Fruit fly (Drosophila melanogaster) whole organism, embryonic: ENCODE results near the gene CG33286.
A peak's percentile ranks its signal among the peaks of the same experiment; 100 is the strongest.

ENCODE experiments used
- Ada2b ChIP-seq: fragments of 200-800 bp; sonication (Bioruptor generic); IDR thresholded peaks from 2 replicates; pipeline ENCODE4 v1.3.6; 2022; ENCODE audit warnings: missing biosample characterization, missing genetic modification characterization
- Atf3 ChIP-seq: fragments of 200-800 bp; sonication (Bioruptor generic); optimal IDR thresholded peaks from 3 replicates; lab custom pipeline; 2016; ENCODE audit warnings: missing biosample characterization, missing genetic modification characterization
- CG12236 ChIP-seq: fragments of 200-800 bp; sonication (Bioruptor generic); optimal IDR thresholded peaks from 2 replicates; lab custom pipeline; 2016; ENCODE audit warnings: missing biosample characterization, missing genetic modification characterization
- CG13424 ChIP-seq: fragments of 200-800 bp; sonication (Bioruptor generic); optimal IDR thresholded peaks from 2 replicates; lab custom pipeline; 2019; ENCODE audit warnings: missing biosample characterization, mild to moderate bottlenecking, missing genetic modification characterization, moderate library complexity
- CG13894 ChIP-seq: fragments of 200-800 bp; sonication (Bioruptor generic); optimal IDR thresholded peaks from 3 replicates; lab custom pipeline; 2018; ENCODE audit warnings: missing biosample characterization, mild to moderate bottlenecking, missing genetic modification characterization, moderate library complexity
- CG15479 ChIP-seq: fragments of 200-800 bp; sonication (Bioruptor generic); optimal IDR thresholded peaks from 3 replicates; lab custom pipeline; 2019; ENCODE audit warnings: missing biosample characterization, mild to moderate bottlenecking, missing genetic modification characterization, moderate library complexity
- CG17612 ChIP-seq: fragments of 200-800 bp; sonication (Bioruptor generic); IDR thresholded peaks from 2 replicates; pipeline ENCODE4 v1.3.6; 2022; ENCODE audit warnings: missing biosample characterization, missing genetic modification characterization
- CG1832 ChIP-seq: fragments of 200-800 bp; sonication (Bioruptor generic); optimal IDR thresholded peaks from 2 replicates; lab custom pipeline; 2017; ENCODE audit warnings: missing biosample characterization, mild to moderate bottlenecking, missing genetic modification characterization, inconsistent platforms
- CG18599 ChIP-seq: fragments of 200-800 bp; sonication (Bioruptor generic); optimal IDR thresholded peaks from 3 replicates; lab custom pipeline; 2017; ENCODE audit warnings: missing biosample characterization, missing genetic modification characterization, mild to moderate bottlenecking, moderate library complexity, missing genetic modification reagents
- CG18764 ChIP-seq: fragments of 200-800 bp; sonication (Bioruptor generic); optimal IDR thresholded peaks from 3 replicates; lab custom pipeline; 2016; ENCODE audit warnings: missing biosample characterization, missing genetic modification characterization
- CG30403 ChIP-seq: fragments of 200-800 bp; sonication (Bioruptor generic); optimal IDR thresholded peaks from 3 replicates; lab custom pipeline; 2016; ENCODE audit warnings: missing biosample characterization, missing genetic modification characterization
- CG4854 ChIP-seq: fragments of 200-800 bp; sonication (Bioruptor generic); optimal IDR thresholded peaks from 2 replicates; lab custom pipeline; 2016; ENCODE audit warnings: missing biosample characterization, missing genetic modification characterization, inconsistent platforms
- CG6272 ChIP-seq: fragments of 200-800 bp; sonication (Bioruptor generic); IDR thresholded peaks from 2 replicates; pipeline ENCODE4 v1.3.6; 2022; ENCODE audit warnings: missing biosample characterization, missing genetic modification characterization
- CG6854 ChIP-seq: fragments of 200-800 bp; sonication (Bioruptor generic); optimal IDR thresholded peaks from 3 replicates; lab custom pipeline; 2017; ENCODE audit warnings: missing biosample characterization, mild to moderate bottlenecking, missing genetic modification characterization
- CG7271 ChIP-seq: fragments of 200-800 bp; sonication (Bioruptor generic); optimal IDR thresholded peaks from 2 replicates; lab custom pipeline; 2018; ENCODE audit warnings: missing biosample characterization, mild to moderate bottlenecking, missing genetic modification characterization, moderate library complexity
- CG8478 ChIP-seq: fragments of >200 bp; optimal IDR thresholded peaks from 2 replicates; lab custom pipeline; 2018
- CG8765 ChIP-seq: fragments of 200-800 bp; sonication (Bioruptor generic); IDR thresholded peaks from 2 replicates; pipeline ENCODE4 v1.3.6; 2022; ENCODE audit warnings: missing biosample characterization, missing genetic modification characterization
- Camta ChIP-seq: fragments of 200-800 bp; sonication (Bioruptor generic); optimal IDR thresholded peaks from 2 replicates; lab custom pipeline; 2016; ENCODE audit warnings: missing biosample characterization, missing genetic modification characterization
- Dll ChIP-seq: fragments of 200-800 bp; sonication (Bioruptor generic); IDR thresholded peaks from 4 replicates; pipeline ENCODE4 v1.3.6; 2022; ENCODE audit warnings: missing biosample characterization, missing genetic modification characterization; ENCODE audit not compliant: partially characterized antibody
- Dp ChIP-seq: fragments of 200-800 bp; sonication (Bioruptor generic); optimal IDR thresholded peaks from 2 replicates; lab custom pipeline; 2018; ENCODE audit warnings: missing biosample characterization, mild to moderate bottlenecking, missing genetic modification characterization, moderate library complexity
- Fer3 ChIP-seq: fragments of 200-800 bp; sonication (Bioruptor generic); optimal IDR thresholded peaks from 2 replicates; lab custom pipeline; 2018; ENCODE audit warnings: missing biosample characterization, mild to moderate bottlenecking, missing genetic modification characterization, moderate library complexity
- HLHmδ ChIP-seq: fragments of 200-800 bp; sonication (Bioruptor generic); optimal IDR thresholded peaks from 2 replicates; lab custom pipeline; 2018; ENCODE audit warnings: missing biosample characterization, mild to moderate bottlenecking, missing genetic modification characterization, moderate library complexity
- Lhr ChIP-seq: fragments of 200-800 bp; sonication (Bioruptor generic); optimal IDR thresholded peaks from 3 replicates; lab custom pipeline; 2017; ENCODE audit warnings: mild to moderate bottlenecking, missing biosample characterization, missing genetic modification reagents, missing genetic modification characterization
- Mad ChIP-seq: fragments of 200-800 bp; sonication (Bioruptor generic); optimal IDR thresholded peaks from 2 replicates; lab custom pipeline; 2016; ENCODE audit warnings: missing biosample characterization, missing genetic modification characterization
- ash1 ChIP-seq: fragments of 200-800 bp; sonication (Bioruptor generic); optimal IDR thresholded peaks from 2 replicates; lab custom pipeline; 2018; ENCODE audit warnings: missing biosample characterization, mild to moderate bottlenecking, missing genetic modification characterization
- bbx ChIP-seq: fragments of 200-800 bp; sonication (Bioruptor generic); IDR thresholded peaks from 2 replicates; pipeline ENCODE4 v1.3.6; 2022; ENCODE audit warnings: missing biosample characterization, missing genetic modification characterization; ENCODE audit not compliant: partially characterized antibody
- bigmax ChIP-seq: fragments of 200-800 bp; sonication (Bioruptor generic); optimal IDR thresholded peaks from 2 replicates; lab custom pipeline; 2018; ENCODE audit warnings: missing biosample characterization, mild to moderate bottlenecking, missing genetic modification characterization
- bsh ChIP-seq, 2 experiments: fragments of 200-800 bp; sonication (Bioruptor generic); optimal IDR thresholded peaks; 2 replicates each; lab custom pipeline; 2017 to 2018; ENCODE audit warnings: mild to moderate bottlenecking in 2 of 2, missing biosample characterization in 2 of 2, missing genetic modification characterization in 2 of 2, moderate library complexity in 1 of 2
- cad ChIP-seq: fragments of >200 bp; optimal IDR thresholded peaks from 2 replicates; lab custom pipeline; 2017; ENCODE audit warnings: missing biosample characterization, missing genetic modification characterization
- caup ChIP-seq: fragments of 200-800 bp; sonication (Bioruptor generic); optimal IDR thresholded peaks from 3 replicates; lab custom pipeline; 2017; ENCODE audit warnings: missing biosample characterization, mild to moderate bottlenecking, missing genetic modification characterization, moderate library complexity; ENCODE audit not compliant: severe bottlenecking
- chif ChIP-seq, 2 experiments: fragments of 200-800 bp; sonication (Bioruptor generic); optimal IDR thresholded peaks; 3 replicates each; lab custom pipeline; 2016; ENCODE audit warnings: missing biosample characterization in 2 of 2, missing genetic modification characterization in 2 of 2
- croc ChIP-seq: fragments of 200-800 bp; sonication (Bioruptor generic); conservative IDR thresholded peaks from 3 replicates; pipeline ENCODE4 v1.3.6; 2022; ENCODE audit warnings: missing biosample characterization, missing genetic modification characterization
- crp ChIP-seq, 2 experiments: fragments of 200-800 bp; sonication (Bioruptor generic); optimal IDR thresholded peaks; 2 replicates in 1 of 2; 3 replicates in 1 of 2; lab custom pipeline; 2017; ENCODE audit warnings: missing biosample characterization in 2 of 2, missing genetic modification characterization in 2 of 2, mild to moderate bottlenecking in 1 of 2, moderate library complexity in 1 of 2
- danr ChIP-seq: fragments of 200-800 bp; sonication (Bioruptor generic); IDR thresholded peaks from 2 replicates; pipeline ENCODE4 v1.3.6; 2022; ENCODE audit warnings: missing biosample characterization, missing genetic modification characterization
- fd3F ChIP-seq: fragments of 200-800 bp; sonication (Bioruptor generic); optimal IDR thresholded peaks from 2 replicates; lab custom pipeline; 2018; ENCODE audit warnings: missing biosample characterization, mild to moderate bottlenecking, missing genetic modification characterization, moderate library complexity
- fu2 ChIP-seq: fragments of 200-800 bp; sonication (Bioruptor generic); optimal IDR thresholded peaks from 2 replicates; lab custom pipeline; 2016; ENCODE audit warnings: missing biosample characterization, missing genetic modification characterization
- gro ChIP-seq: fragments of 200-800 bp; sonication (Bioruptor generic); optimal IDR thresholded peaks from 2 replicates; lab custom pipeline; 2016; ENCODE audit warnings: missing biosample characterization, missing genetic modification characterization
- gsb-n ChIP-seq: fragments of 200-800 bp; sonication (Bioruptor generic); optimal IDR thresholded peaks from 3 replicates; lab custom pipeline; 2018; ENCODE audit warnings: missing biosample characterization, mild to moderate bottlenecking, missing genetic modification characterization
- kah ChIP-seq: fragments of 200-800 bp; sonication (Bioruptor generic); optimal IDR thresholded peaks from 2 replicates; lab custom pipeline; 2018; ENCODE audit warnings: missing biosample characterization, mild to moderate bottlenecking, missing genetic modification characterization
- klu ChIP-seq: fragments of 200-800 bp; sonication (Bioruptor generic); IDR thresholded peaks from 2 replicates; pipeline ENCODE4 v1.3.6; 2022; ENCODE audit warnings: missing biosample characterization, missing genetic modification characterization
- nom ChIP-seq: fragments of 200-800 bp; sonication (Bioruptor generic); optimal IDR thresholded peaks from 2 replicates; lab custom pipeline; 2017; ENCODE audit warnings: missing biosample characterization, missing genetic modification characterization, mild to moderate bottlenecking, moderate library complexity, missing genetic modification reagents
- oc ChIP-seq: fragments of 200-800 bp; sonication (Bioruptor generic); optimal IDR thresholded peaks from 2 replicates; lab custom pipeline; 2018; ENCODE audit warnings: missing biosample characterization, mild to moderate bottlenecking, missing genetic modification characterization, moderate library complexity
- prd ChIP-seq, 3 experiments: fragments of >200 bp in 2 of 3; fragments of 200-800 bp in 1 of 3; sonication (Bioruptor generic) in 1 of 3; optimal IDR thresholded peaks in 2 of 3; IDR thresholded peaks in 1 of 3; 2 replicates in 2 of 3; 3 replicates in 1 of 3; pipeline versions ENCODE4 v1.3.6 to Lab custom; 2017 to 2022; ENCODE audit warnings: missing biosample characterization in 1 of 3, missing genetic modification characterization in 1 of 3
- salm ChIP-seq: fragments of 200-800 bp; sonication (Bioruptor generic); optimal IDR thresholded peaks from 2 replicates; lab custom pipeline; 2018; ENCODE audit warnings: missing biosample characterization, mild to moderate bottlenecking, missing genetic modification characterization
- shn ChIP-seq: fragments of 200-800 bp; sonication (Bioruptor generic); optimal IDR thresholded peaks from 3 replicates; lab custom pipeline; 2016; ENCODE audit warnings: missing biosample characterization, missing genetic modification characterization
- slbo ChIP-seq: fragments of 200-800 bp; sonication (Bioruptor generic); IDR thresholded peaks from 2 replicates; pipeline ENCODE4 v1.3.6; 2022; ENCODE audit warnings: missing biosample characterization, missing genetic modification characterization
- stc ChIP-seq: fragments of 200-800 bp; sonication (Bioruptor generic); IDR thresholded peaks from 2 replicates; pipeline ENCODE4 v1.3.6; 2022; ENCODE audit warnings: missing biosample characterization, missing genetic modification characterization
- stwl ChIP-seq: fragments of 200-800 bp; sonication (Bioruptor generic); optimal IDR thresholded peaks from 3 replicates; lab custom pipeline; 2018; ENCODE audit warnings: missing biosample characterization, mild to moderate bottlenecking, missing genetic modification characterization, moderate library complexity
- sug ChIP-seq: fragments of 200-800 bp; optimal IDR thresholded peaks from 2 replicates; lab custom pipeline; 2019; ENCODE audit warnings: missing biosample characterization, mild to moderate bottlenecking, missing genetic modification characterization, moderate library complexity
- tup ChIP-seq: fragments of 200-800 bp; sonication (Bioruptor generic); optimal IDR thresholded peaks from 2 replicates; lab custom pipeline; 2016; ENCODE audit warnings: missing biosample characterization, mild to moderate bottlenecking, missing genetic modification characterization, moderate library complexity

The CG33286 gene

DNA sequence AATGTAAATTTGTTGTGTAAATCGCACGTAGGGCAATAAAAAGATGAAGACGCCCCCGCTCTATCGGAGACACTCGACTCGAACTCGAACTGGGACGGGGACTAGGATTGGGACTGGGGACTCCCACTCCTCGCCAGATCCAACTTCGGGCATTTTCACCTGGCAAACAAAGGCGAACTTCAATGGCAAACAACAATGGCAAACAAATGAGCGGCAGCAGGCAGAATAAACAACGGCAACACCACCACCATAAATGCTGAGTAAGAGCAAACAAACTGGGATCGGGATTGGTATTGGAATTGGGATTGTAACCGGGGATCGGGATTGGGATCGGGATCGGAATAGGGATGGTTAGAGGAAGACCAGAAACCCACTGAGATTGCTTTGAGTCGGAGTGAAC is 30.3 kb downstream of the CG33286 start (continued):
- TF ChIP-seq salm (peak; percentile 8), tup (GFP tag; lab: Kevin White, UChicago) (peak; percentile 45), shn (GFP tag; lab: Kevin White, UChicago) (peak; percentile 47), CG15479 (GFP tag; lab: Kevin White, UChicago) (no peak), crp (GFP tag; optimal IDR thresholded peaks at IDR 0.05; lab: Kevin White, UChicago) (no peak), Dp (GFP tag; lab: Kevin White, UChicago) (no peak), klu (GFP tag; lab: Robert Waterston, UW) (no peak), CG8478 (lab: Kevin White, UChicago) (no peak), danr (no peak), fd3F (GFP tag; lab: Kevin White, UChicago) (no peak), bsh (GFP tag; optimal IDR thresholded peaks at IDR 0.05; lab: Kevin White, UChicago) (peak in 1 of 2 experiments; percentile 42), ash1 (no peak), Lhr (GFP tag; lab: Kevin White, UChicago) (peak; percentile 20), gsb-n (tag; lab: Kevin White, UChicago) (peak; percentile 55), oc (tag; lab: Kevin White, UChicago) (no peak), CG18599 (GFP tag; lab: Kevin White, UChicago) (peak; percentile 28), sug (tag; lab: Kevin White, UChicago) (no peak), chif (GFP tag; optimal IDR thresholded peaks at IDR 0.05; lab: Kevin White, UChicago) (peak in 1 of 2 experiments; percentile 45), stwl (tag; lab: Kevin White, UChicago) (no peak), fu2 (GFP tag; lab: Kevin White, UChicago) (no peak), croc (GFP tag; lab: Robert Waterston, UW) (no peak), gro (no peak), cad (GFP tag; lab: Kevin White, UChicago) (no peak), prd (optimal IDR thresholded peaks at IDR 0.05; lab: Kevin White, UChicago) (no peak), prd (GFP tag; IDR thresholded peaks at IDR 0.05; lab: Robert Waterston, UW) (0 out of 3 replicates have a peak, but pooled peaks have one; percentile 8), caup (GFP tag; lab: Kevin White, UChicago) (peak; percentile 8), CG13424 (tag; lab: Kevin White, UChicago) (peak; percentile 18), CG4854 (no peak), CG1832 (no peak), stc (no peak), Atf3 (peak; percentile 9), CG6854 (GFP tag; lab: Kevin White, UChicago) (no peak), Dll (GFP tag; lab: Robert Waterston, UW) (no peak), Camta (peak; percentile 26), CG6272 (GFP tag; lab: Robert Waterston, UW) (no peak), bbx (GFP tag; lab: Robert Waterston, UW) (no peak), slbo (GFP tag; lab: Robert Waterston, UW) (no peak), Mad (GFP tag; lab: Kevin White, UChicago) (no peak), CG7271 (tag; lab: Kevin White, UChicago) (no peak), HLHmδ (GFP tag; lab: Kevin White, UChicago) (peak; percentile 35), CG17612 (GFP tag; lab: Robert Waterston, UW) (no peak), bigmax (GFP tag; lab: Kevin White, UChicago) (no peak), CG30403 (GFP tag; lab: Kevin White, UChicago) (no peak), CG13894 (tag; lab: Kevin White, UChicago) (no peak), CG12236 (peak; percentile 63), CG18764 (GFP tag; lab: Kevin White, UChicago) (no peak), CG8765 (GFP tag; lab: Robert Waterston, UW) (no peak), kah (GFP tag; lab: Kevin White, UChicago) (no peak), Fer3 (tag; lab: Kevin White, UChicago) (no peak), Ada2b (no peak), nom (GFP tag; lab: Kevin White, UChicago) (no peak)
